Fruit fly (Drosophila melanogaster): ENCODE results near the gene Gr77a.

Gene Gr77a

dm6 chr3L:20747299-20747925 is 8.2 kb upstream of the Gr77a start (continued):
- TF ChIP-seq CG14710 (tag; optimal IDR thresholded peaks at IDR 0.05), result no peak
- TF ChIP-seq slbo (GFP tag; IDR thresholded peaks at IDR 0.05), result peak; percentile 34; the same call in 1 of the 2 replicates
- TF ChIP-seq HLH3B (GFP tag; IDR thresholded peaks at IDR 0.05), result no peak
- no peak for TF ChIP-seq dan (GFP tag; IDR thresholded peaks at IDR 0.05)
- TF ChIP-seq tgo (GFP tag; IDR thresholded peaks at IDR 0.05), result no peak
- TF ChIP-seq CG13296 (GFP tag; optimal IDR thresholded peaks at IDR 0.05), result peak; percentile 22
- TF ChIP-seq Gsc (GFP tag; IDR thresholded peaks at IDR 0.05), result no peak
- no peak for TF ChIP-seq rib (GFP tag; IDR thresholded peaks at IDR 0.05)
- TF ChIP-seq Bdp1 (GFP tag; optimal IDR thresholded peaks at IDR 0.05), result no peak
- peak; percentile 12 for TF ChIP-seq CG2712 (tag; optimal IDR thresholded peaks at IDR 0.05)
- TF ChIP-seq gem (tag; optimal IDR thresholded peaks at IDR 0.05), result peak; percentile 50
- peak; percentile 61 for TF ChIP-seq CG2120 (GFP tag; optimal IDR thresholded peaks at IDR 0.05)
- no peak for TF ChIP-seq inv (GFP tag; IDR thresholded peaks at IDR 0.05; ENCODE audit: partially characterized antibody)
- no peak for TF ChIP-seq BEAF-32 (GFP tag; optimal IDR thresholded peaks at IDR 0.05)
- TF ChIP-seq CG9215 (GFP tag; IDR thresholded peaks at IDR 0.05), result no peak
- peak; percentile 50 for TF ChIP-seq CG15269 (tag; optimal IDR thresholded peaks at IDR 0.05)
- peak; percentile 31 for TF ChIP-seq NfI (GFP tag; optimal IDR thresholded peaks at IDR 0.05)
- peak; percentile 33 for TF ChIP-seq Hsf (GFP tag; optimal IDR thresholded peaks at IDR 0.05)
- no peak for TF ChIP-seq gsb-n (tag; optimal IDR thresholded peaks at IDR 0.05)
- no peak for TF ChIP-seq sc (optimal IDR thresholded peaks at IDR 0.05)
- TF ChIP-seq sc (GFP tag; optimal IDR thresholded peaks at IDR 0.05), result no peak
- peak; percentile 45 for TF ChIP-seq Meics (GFP tag; optimal IDR thresholded peaks at IDR 0.05)
- TF ChIP-seq prd (optimal IDR thresholded peaks at IDR 0.05), result no peak
- no peak for TF ChIP-seq prd (GFP tag; IDR thresholded peaks at IDR 0.05)
- peak; percentile 9 for TF ChIP-seq ind (GFP tag; optimal IDR thresholded peaks at IDR 0.05)
- peak; percentile 58 for TF ChIP-seq CG11504 (tag; optimal IDR thresholded peaks at IDR 0.05)
- TF ChIP-seq CG10462 (GFP tag; optimal IDR thresholded peaks at IDR 0.05), result no peak
- no peak for TF ChIP-seq bsh (GFP tag; optimal IDR thresholded peaks at IDR 0.05)
- peak; percentile 12 for TF ChIP-seq Sox100B (GFP tag; optimal IDR thresholded peaks at IDR 0.05)
- TF ChIP-seq ewg (GFP tag; optimal IDR thresholded peaks at IDR 0.05), result no peak
- no peak for TF ChIP-seq CG34376 (GFP tag; optimal IDR thresholded peaks at IDR 0.05)
- TF ChIP-seq CoRest (tag; optimal IDR thresholded peaks at IDR 0.05), result peak; percentile 20
- no peak for TF ChIP-seq trem (tag; optimal IDR thresholded peaks at IDR 0.05)
- TF ChIP-seq CG18476 (GFP tag; optimal IDR thresholded peaks at IDR 0.05), result no peak
- no peak for TF ChIP-seq tap (tag; optimal IDR thresholded peaks at IDR 0.05)
- TF ChIP-seq caup (GFP tag; optimal IDR thresholded peaks at IDR 0.05; ENCODE audit: severe bottlenecking), result peak; percentile 27
- TF ChIP-seq Max (GFP tag; optimal IDR thresholded peaks at IDR 0.05), result no peak
- TF ChIP-seq CG12769 (tag; optimal IDR thresholded peaks at IDR 0.05), result peak; percentile 21
- no peak for TF ChIP-seq croc (GFP tag; conservative IDR thresholded peaks at IDR 0.05)
- no peak for TF ChIP-seq CG11398 (GFP tag; optimal IDR thresholded peaks at IDR 0.05)
- TF ChIP-seq CG12391 (tag; optimal IDR thresholded peaks at IDR 0.05), result no peak
- peak; percentile 46 for TF ChIP-seq CG13424 (tag; optimal IDR thresholded peaks at IDR 0.05)
- TF ChIP-seq CG4424 (GFP tag; optimal IDR thresholded peaks at IDR 0.05), result no peak
- TF ChIP-seq CG7839 (tag; optimal IDR thresholded peaks at IDR 0.05), result peak; percentile 44
- TF ChIP-seq Aef1 (GFP tag; IDR thresholded peaks at IDR 0.05), result no peak
- peak; percentile 25 for TF ChIP-seq Fer1 (GFP tag; optimal IDR thresholded peaks at IDR 0.05)
- no peak for TF ChIP-seq CG4360 (GFP tag; IDR thresholded peaks at IDR 0.05)
- TF ChIP-seq ara (GFP tag; IDR thresholded peaks at IDR 0.05), result no peak
- TF ChIP-seq CG31441 (GFP tag; IDR thresholded peaks at IDR 0.05), result no peak
- no peak for TF ChIP-seq org-1 (GFP tag; optimal IDR thresholded peaks at IDR 0.05)
- no peak for TF ChIP-seq Hey (tag; optimal IDR thresholded peaks at IDR 0.05)
